Fruit fly (Drosophila melanogaster): ENCODE results near the gene Tep3.

dm6 chr2L:7719387-7719786 lies 16.8 kb downstream of the Tep3 start, which contains the start of gene CG13793:
- TF ChIP-seq CG9215 (GFP tag; IDR thresholded peaks at IDR 0.05) (no peak), CG11504 (tag; optimal IDR thresholded peaks at IDR 0.05) (no peak), Aef1 (GFP tag; IDR thresholded peaks at IDR 0.05) (no peak), sens (GFP tag) (no peak), CG7745 (tag; optimal IDR thresholded peaks at IDR 0.05) (no peak), CG31388 (GFP tag; optimal IDR thresholded peaks at IDR 0.05) (no peak), Oli (tag; optimal IDR thresholded peaks at IDR 0.05) (no peak), h (optimal IDR thresholded peaks at IDR 0.05) (no peak), CG30403 (GFP tag; optimal IDR thresholded peaks at IDR 0.05) (no peak), CG13296 (GFP tag; optimal IDR thresholded peaks at IDR 0.05) (no peak), crol (GFP tag; IDR thresholded peaks at IDR 0.05) (no peak), CG34224 (GFP tag; IDR thresholded peaks at IDR 0.05; ENCODE audit: partially characterized antibody) (no peak), CG3726 (GFP tag; IDR thresholded peaks at IDR 0.05) (no peak), NC2α (GFP tag; optimal IDR thresholded peaks at IDR 0.05) (no peak)

All from whole organism, embryonic.